Worm (Caenorhabditis elegans) whole organism, L4 larva: ENCODE measurements around the gene pkc-1.

ENCODE experiments used
- F10B5.3 ChIP-seq: sonication (generic microtip); optimal IDR thresholded peaks from 2 replicates; lab custom pipeline; 2016; ENCODE audit warnings: mild to moderate bottlenecking, missing genetic modification characterization, missing compliant biosample characterization
- F37D6.2 ChIP-seq: sonication (generic microtip); optimal IDR thresholded peaks from 2 replicates; lab custom pipeline; 2016; ENCODE audit warnings: mild to moderate bottlenecking, missing genetic modification characterization, missing compliant biosample characterization
- R02D3.7 ChIP-seq: fragments of 150-350 bp; sonication (generic microtip); optimal IDR thresholded peaks from 3 replicates; lab custom pipeline; 2014; ENCODE audit warnings: missing biosample characterization, missing genetic modification characterization
- T20F7.1 ChIP-seq: fragments of 200-800 bp; sonication (Bioruptor generic); optimal IDR thresholded peaks from 2 replicates; lab custom pipeline; 2018; ENCODE audit warnings: mild to moderate bottlenecking, missing genetic modification characterization, missing compliant biosample characterization
- T26A8.4 ChIP-seq: fragments of 200-800 bp; sonication (Bioruptor generic); IDR thresholded peaks from 2 replicates; pipeline ENCODE4 v1.3.6; 2022; ENCODE audit warnings: missing genetic modification characterization, missing compliant biosample characterization
- Y105C5A.15 ChIP-seq: fragments of 200-800 bp; sonication (Bioruptor generic); IDR thresholded peaks from 2 replicates; pipeline ENCODE4 v1.3.6; 2022; ENCODE audit warnings: missing genetic modification characterization, missing compliant biosample characterization
- Y48G9A.11 ChIP-seq: fragments of 200-800 bp; sonication (Bioruptor generic); IDR thresholded peaks from 2 replicates; pipeline ENCODE4 v1.3.6; 2022; ENCODE audit warnings: missing genetic modification reagents, missing genetic modification characterization, missing compliant biosample characterization
- Y75B8A.6 ChIP-seq: fragments of 200-800 bp; sonication (Bioruptor generic); IDR thresholded peaks from 2 replicates; pipeline ENCODE4 v1.3.6; 2022; ENCODE audit warnings: missing genetic modification reagents, missing genetic modification characterization, missing compliant biosample characterization
- aha-1 ChIP-seq: fragments of 150-350 bp; peaks from one replicate; lab custom pipeline; 2014; ENCODE audit warnings: missing biosample characterization, missing genetic modification characterization
- ama-1 ChIP-seq: fragments of 150-350 bp; optimal IDR thresholded peaks from 2 replicates; lab custom pipeline; 2014; ENCODE audit warnings: inconsistent platforms, mixed read lengths
- arid-1 ChIP-seq: fragments of 200-800 bp; sonication (Bioruptor generic); conservative IDR thresholded peaks from 2 replicates; pipeline ENCODE4 v1.3.6; 2022; ENCODE audit warnings: missing genetic modification reagents, missing genetic modification characterization, missing compliant biosample characterization
- daf-16 ChIP-seq, 3 experiments: sonication (generic microtip); optimal IDR thresholded peaks; 2 replicates each; lab custom pipeline; 2016 to 2017; ENCODE audit warnings: missing genetic modification characterization in 3 of 3, missing genetic modification reagents in 3 of 3, mild to moderate bottlenecking in 2 of 3, missing compliant biosample characterization in 2 of 3, missing biosample characterization in 1 of 3, moderate library complexity in 1 of 3
- dmd-6 ChIP-seq: fragments of 200-800 bp; sonication (Bioruptor generic); IDR thresholded peaks from 2 replicates; pipeline ENCODE4 v1.3.6; 2022; ENCODE audit warnings: missing genetic modification reagents, missing genetic modification characterization, missing compliant biosample characterization
- dpl-1 ChIP-seq: fragments of 150-350 bp; optimal IDR thresholded peaks from 2 replicates; lab custom pipeline; 2014; ENCODE audit warnings: missing biosample characterization, missing genetic modification reagents, missing genetic modification characterization
- dve-1 ChIP-seq: sonication (generic microtip); optimal IDR thresholded peaks from 2 replicates; lab custom pipeline; 2017; ENCODE audit warnings: antibody characterized with exemption, mild to moderate bottlenecking, missing genetic modification characterization, missing compliant biosample characterization; ENCODE audit not compliant: insufficient read depth
- hlh-11 ChIP-seq: fragments of 200-800 bp; sonication (Bioruptor generic); optimal IDR thresholded peaks from 2 replicates; lab custom pipeline; 2018; ENCODE audit warnings: mild to moderate bottlenecking, missing genetic modification characterization, missing compliant biosample characterization
- hlh-30 ChIP-seq: sonication (generic microtip); optimal IDR thresholded peaks from 2 replicates; lab custom pipeline; 2017; ENCODE audit warnings: antibody characterized with exemption, mild to moderate bottlenecking, missing genetic modification characterization, missing compliant biosample characterization; ENCODE audit not compliant: insufficient read depth
- jun-1 ChIP-seq: fragments of 150-350 bp; optimal IDR thresholded peaks from 2 replicates; lab custom pipeline; 2014; ENCODE audit warnings: missing biosample characterization, missing genetic modification reagents, missing genetic modification characterization
- lin-29 ChIP-seq: fragments of 200-800 bp; sonication (Bioruptor generic); IDR thresholded peaks from 2 replicates; pipeline ENCODE4 v1.3.6; 2022; ENCODE audit warnings: missing genetic modification reagents, missing genetic modification characterization, missing compliant biosample characterization
- lin-39 ChIP-seq: fragments of 150-350 bp; optimal IDR thresholded peaks from 2 replicates; lab custom pipeline; 2014; ENCODE audit warnings: missing biosample characterization, missing genetic modification reagents, missing genetic modification characterization
- lsy-2 ChIP-seq, 2 experiments: fragments of 150-350 bp in 1 of 2; sonication (generic microtip) in 1 of 2; optimal IDR thresholded peaks; 2 replicates each; lab custom pipeline; 2014 to 2017; ENCODE audit warnings: missing biosample characterization in 2 of 2, missing genetic modification characterization in 2 of 2
- madf-5 ChIP-seq, 2 experiments: fragments of 200-800 bp; sonication (Bioruptor generic); IDR thresholded peaks; 2 replicates each; pipeline ENCODE4 v1.3.6; 2022; ENCODE audit warnings: missing compliant biosample characterization in 2 of 2, missing genetic modification characterization in 2 of 2
- mdl-1 ChIP-seq, 2 experiments: fragments of 150-350 bp in 1 of 2; sonication (generic microtip) in 1 of 2; optimal IDR thresholded peaks; 2 replicates each; lab custom pipeline; 2014 to 2017; ENCODE audit warnings: missing biosample characterization in 2 of 2, missing genetic modification characterization in 2 of 2
- mdt-29 ChIP-seq: fragments of 200-800 bp; sonication (Bioruptor generic); IDR thresholded peaks from 2 replicates; pipeline ENCODE4 v1.3.6; 2022; ENCODE audit warnings: missing genetic modification reagents, missing genetic modification characterization, missing compliant biosample characterization
- mes-2 ChIP-seq: sonication (generic microtip); optimal IDR thresholded peaks from 2 replicates; lab custom pipeline; 2016; ENCODE audit warnings: missing genotype, mild to moderate bottlenecking, missing genetic modification characterization, missing compliant biosample characterization; ENCODE audit not compliant: poor library complexity, severe bottlenecking
- mxl-3 ChIP-seq: fragments of 200-800 bp; sonication (Bioruptor generic); optimal IDR thresholded peaks from 2 replicates; lab custom pipeline; 2018; ENCODE audit warnings: mild to moderate bottlenecking, missing genetic modification characterization, missing compliant biosample characterization
- nhr-102 ChIP-seq: sonication (generic microtip); optimal IDR thresholded peaks from 2 replicates; lab custom pipeline; 2016; ENCODE audit warnings: mild to moderate bottlenecking, missing genetic modification characterization, moderate library complexity, missing compliant biosample characterization
- nhr-25 ChIP-seq: sonication (generic microtip); optimal IDR thresholded peaks from 2 replicates; lab custom pipeline; 2017; ENCODE audit warnings: missing genetic modification characterization, mild to moderate bottlenecking, missing compliant biosample characterization, antibody characterized with exemption, moderate library complexity, borderline replicate concordance; ENCODE audit not compliant: insufficient read depth
- nhr-28 ChIP-seq: fragments of 150-350 bp; optimal IDR thresholded peaks from 2 replicates; lab custom pipeline; 2014; ENCODE audit warnings: missing biosample characterization, missing genetic modification characterization
- nhr-41 ChIP-seq: fragments of 200-800 bp; sonication (Bioruptor generic); IDR thresholded peaks from 2 replicates; pipeline ENCODE4 v1.3.6; 2022; ENCODE audit warnings: missing genetic modification reagents, missing genetic modification characterization, missing compliant biosample characterization
- nhr-42 ChIP-seq: fragments of 200-800 bp; sonication (Bioruptor generic); IDR thresholded peaks from 2 replicates; pipeline ENCODE4 v1.3.6; 2022; ENCODE audit warnings: missing genetic modification characterization, missing compliant biosample characterization
- nhr-6 ChIP-seq: fragments of 150-350 bp; optimal IDR thresholded peaks from 2 replicates; lab custom pipeline; 2014; ENCODE audit warnings: missing biosample characterization, missing genetic modification characterization
- nhr-77 ChIP-seq: fragments of 150-350 bp; optimal IDR thresholded peaks from 2 replicates; lab custom pipeline; 2014; ENCODE audit warnings: missing biosample characterization, missing genetic modification characterization
- pha-4 ChIP-seq, 2 experiments: fragments of 150-350 bp in 1 of 2; fragments of 200-800 bp in 1 of 2; sonication (Bioruptor generic) in 1 of 2; IDR thresholded peaks in 1 of 2; optimal IDR thresholded peaks in 1 of 2; 2 replicates each; pipeline versions ENCODE4 v1.3.6 to Lab custom; 2014 to 2022; ENCODE audit warnings: missing genetic modification characterization in 2 of 2, missing genetic modification reagents in 2 of 2, missing biosample characterization in 1 of 2, missing compliant biosample characterization in 1 of 2
- php-3 ChIP-seq: fragments of 200-800 bp; sonication (Bioruptor generic); IDR thresholded peaks from 2 replicates; pipeline ENCODE4 v1.3.6; 2022; ENCODE audit warnings: missing genetic modification reagents, missing genetic modification characterization, missing compliant biosample characterization
- pqm-1 ChIP-seq: sonication (generic microtip); optimal IDR thresholded peaks from 2 replicates; lab custom pipeline; 2017; ENCODE audit warnings: missing biosample characterization, missing genetic modification characterization
- snpc-1.2 ChIP-seq: fragments of 200-800 bp; sonication (Bioruptor generic); IDR thresholded peaks from 2 replicates; pipeline ENCODE4 v1.3.6; 2022; ENCODE audit warnings: missing genetic modification reagents, missing genetic modification characterization, missing compliant biosample characterization
- tra-1 ChIP-seq: fragments of 200-800 bp; sonication (Bioruptor generic); IDR thresholded peaks from 2 replicates; pipeline ENCODE4 v1.3.6; 2022; ENCODE audit warnings: missing genetic modification reagents, missing genetic modification characterization, missing compliant biosample characterization
- unc-39 ChIP-seq: sonication (generic microtip); optimal IDR thresholded peaks from 2 replicates; lab custom pipeline; 2017; ENCODE audit warnings: missing biosample characterization, missing genetic modification characterization
- zfp-2 ChIP-seq: sonication (generic microtip); optimal IDR thresholded peaks from 2 replicates; lab custom pipeline; 2016; ENCODE audit warnings: mild to moderate bottlenecking, missing genetic modification characterization, missing compliant biosample characterization
- zip-11 ChIP-seq: fragments of 200-800 bp; sonication (Bioruptor generic); IDR thresholded peaks from 2 replicates; pipeline ENCODE4 v1.3.6; 2022; ENCODE audit warnings: missing genetic modification characterization, missing compliant biosample characterization
- ztf-11 ChIP-seq: fragments of 150-350 bp; optimal IDR thresholded peaks from 2 replicates; lab custom pipeline; 2014; ENCODE audit warnings: missing biosample characterization, missing genetic modification characterization

Gene pkc-1

DNA sequence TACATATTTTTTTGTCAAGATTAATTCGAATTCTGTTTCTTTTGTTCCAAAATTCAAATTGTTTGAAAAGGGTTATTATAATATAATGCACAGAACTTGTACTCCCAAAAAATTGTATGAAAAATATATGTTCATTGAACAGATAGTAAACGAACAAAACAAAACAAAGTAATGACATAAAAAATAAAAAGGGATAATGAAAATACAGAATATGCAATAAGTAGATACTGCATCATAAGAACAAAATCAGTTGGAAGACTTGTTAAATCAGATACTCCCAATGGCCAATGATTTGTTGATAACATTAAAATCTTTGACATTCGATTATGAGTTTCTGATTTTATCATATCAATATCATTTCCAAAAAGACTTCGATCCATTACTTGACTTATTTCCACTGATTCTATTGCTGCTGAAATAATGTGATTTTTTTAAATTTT, 27.4 kb downstream of the pkc-1 start (continued):
- TF ChIP-seq pha-4 (GFP tag; IDR thresholded peaks at IDR 0.05; lab: Robert Waterston, UW) (0 out of 2 replicates have a peak, but pooled peaks have one; percentile 36), pha-4 (tag; optimal IDR thresholded peaks at IDR 0.05; lab: Kevin White, UChicago) (no peak), nhr-41 (no peak), dve-1 (peak; percentile 39), T20F7.1 (peak; percentile 74), hlh-11 (tag; lab: Kevin White, UChicago) (peak; percentile 15), Y105C5A.15 (GFP tag; lab: Robert Waterston, UW) (peak; percentile 85), Y75B8A.6 (GFP tag; lab: Robert Waterston, UW) (peak; percentile 88), nhr-77 (tag; lab: Kevin White, UChicago) (peak; percentile 96)

DNA sequence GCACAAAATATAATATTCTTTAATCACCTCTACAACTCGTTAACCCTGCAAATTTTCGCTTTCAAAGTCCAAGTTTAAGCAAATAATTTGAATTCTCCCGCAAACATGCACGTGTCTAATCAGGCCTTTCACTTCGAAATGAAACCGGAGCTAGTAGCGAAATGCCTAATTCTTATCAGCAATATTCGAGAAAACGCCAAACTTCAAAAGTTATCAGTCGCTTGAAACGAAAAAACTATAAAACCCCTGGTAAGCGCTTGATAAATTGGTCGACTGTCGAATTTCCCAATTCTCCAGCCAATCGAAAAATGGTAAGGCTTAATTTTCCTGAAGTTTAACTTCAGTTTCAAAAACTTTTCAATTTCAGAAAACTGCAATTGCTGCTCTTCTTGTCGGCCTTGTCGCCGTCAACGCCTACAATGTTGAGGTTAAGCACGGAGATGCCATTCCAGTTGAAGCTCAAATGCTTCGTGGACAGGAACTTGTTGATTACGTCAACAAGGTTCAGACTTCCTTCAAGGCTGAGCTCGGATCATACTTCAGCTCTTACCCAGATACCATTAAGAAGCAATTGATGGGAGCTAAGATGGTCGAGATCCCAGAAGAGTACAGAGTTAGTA, 29.0 kb downstream of the pkc-1 start, which contains the start of gene cpr-9:
Gene cpr-9, plus strand, starts transcription at position 188 of the 620 bp plus-strand sequence.
- TF ChIP-seq dmd-6 (GFP tag; lab: Robert Waterston, UW) (peak; percentile 56), aha-1 (tag; lab: Kevin White, UChicago) (peak; percentile 73), nhr-28 (tag; lab: Kevin White, UChicago) (peak; percentile 55), nhr-6 (tag; lab: Kevin White, UChicago) (peak; percentile 28), php-3 (peak; percentile 40; the same call in 1 of the 2 replicates), jun-1 (tag; lab: Kevin White, UChicago) (no peak), dve-1 (peak; percentile 77), ztf-11 (tag; lab: Kevin White, UChicago) (no peak), mdt-29 (GFP tag; lab: Robert Waterston, UW) (peak; percentile 57; the same call in 1 of the 2 replicates), tra-1 (GFP tag; lab: Robert Waterston, UW) (no peak; the same call in 1 of the 2 replicates), hlh-11 (tag; lab: Kevin White, UChicago) (peak; percentile 41), hlh-30 (tag; lab: Kevin White, UChicago) (peak; percentile 19), pqm-1 (tag; lab: Kevin White, UChicago) (peak; percentile 50), mdl-1 (tag; optimal IDR thresholded peaks at IDR 0.05; lab: Kevin White, UChicago) (peak in 1 of 2 experiments; percentile 44), ama-1 (lab: Kevin White, UChicago) (peak; percentile 45), zfp-2 (no peak), daf-16 (GFP tag; optimal IDR thresholded peaks at IDR 0.05; lab: Kevin White, UChicago) (no peak), daf-16 (tag; optimal IDR thresholded peaks at IDR 0.05; lab: Kevin White, UChicago) (peak; percentile 65), nhr-25 (tag; lab: Kevin White, UChicago) (no peak), T26A8.4 (peak; percentile 67), lsy-2 (tag; optimal IDR thresholded peaks at IDR 0.05; lab: Kevin White, UChicago) (peak in 1 of 2 experiments; percentile 20), nhr-42 (GFP tag; lab: Robert Waterston, UW) (0 out of 2 replicates have a peak, but pooled peaks have one; percentile 10)
- TF ChIP-seq, all 104 proteins: peak for 16

DNA sequence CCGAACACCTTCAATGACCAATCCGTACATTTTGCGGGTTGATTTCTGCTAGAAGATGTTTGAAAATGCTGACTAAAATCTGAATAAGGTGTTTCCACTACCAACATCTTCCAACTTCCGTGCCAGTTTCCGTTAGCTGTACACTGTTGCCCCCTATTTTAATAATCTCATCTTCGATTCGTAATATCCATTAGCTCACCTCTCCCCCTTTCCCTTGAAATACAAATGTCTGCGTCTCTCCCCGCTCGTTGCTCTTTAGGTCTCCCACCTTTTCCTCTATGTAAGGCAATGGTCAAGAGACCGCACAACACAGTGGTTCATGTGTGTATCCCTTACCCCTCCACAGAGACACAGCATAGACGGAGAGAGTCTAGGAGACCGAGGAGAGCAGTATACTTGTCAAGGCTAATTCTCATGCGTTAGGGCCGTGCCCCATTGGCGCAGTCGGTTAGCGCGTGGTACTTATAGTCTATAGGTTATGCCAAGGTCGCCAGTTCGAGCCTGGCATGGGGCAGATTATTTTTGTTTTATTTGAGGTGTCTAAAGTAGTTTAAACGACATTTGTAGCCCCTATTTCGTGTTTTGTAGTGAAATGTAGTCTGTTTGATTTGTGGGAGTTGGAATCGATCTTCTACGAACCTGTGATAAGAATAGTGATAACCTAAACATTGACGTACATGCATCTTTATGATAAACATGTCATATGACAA, 30.1 kb downstream of the pkc-1 start, which contains the start of gene gcy-33:
Gene gcy-33, minus strand, starts transcription at position 51 of the 710 bp plus-strand sequence.
- TF ChIP-seq mes-2 (tag; lab: Kevin White, UChicago): peak; percentile 88
- peak; percentile 89 for TF ChIP-seq dmd-6 (GFP tag; lab: Robert Waterston, UW)
- TF ChIP-seq arid-1 (GFP tag; lab: Robert Waterston, UW): peak; percentile 87
- TF ChIP-seq zip-11 (GFP tag; lab: Robert Waterston, UW): 0 out of 2 replicates have a peak, but pooled peaks have one; percentile 34
- peak; percentile 20; the same call in 1 of the 2 replicates for TF ChIP-seq lin-29 (GFP tag; lab: Robert Waterston, UW)
- TF ChIP-seq lin-39 (tag; lab: Kevin White, UChicago): no peak
- peak; percentile 77 for TF ChIP-seq tra-1 (GFP tag; lab: Robert Waterston, UW)
- TF ChIP-seq F10B5.3 (tag; lab: Kevin White, UChicago): peak; percentile 37
- TF ChIP-seq Y75B8A.6 (GFP tag; lab: Robert Waterston, UW): peak; percentile 42; the same call in 1 of the 2 replicates
- TF ChIP-seq unc-39 (tag; lab: Kevin White, UChicago): no peak
- peak; percentile 82 for TF ChIP-seq Y48G9A.11 (GFP tag; lab: Robert Waterston, UW)
- TF ChIP-seq madf-5 (GFP tag; IDR thresholded peaks at IDR 0.05; lab: Robert Waterston, UW): peak; percentile 60 to 79; a peak in 2 of 4 replicates
- TF ChIP-seq snpc-1.2 (GFP tag; lab: Robert Waterston, UW): peak; percentile 89
- TF ChIP-seq R02D3.7 (tag; lab: Kevin White, UChicago): no peak
- peak; percentile 82 for TF ChIP-seq nhr-25 (tag; lab: Kevin White, UChicago)
- TF ChIP-seq F37D6.2 (tag; lab: Kevin White, UChicago): peak; percentile 32
- TF ChIP-seq dve-1: peak; percentile 94
- peak; percentile 58 for TF ChIP-seq dpl-1 (GFP tag; lab: Kevin White, UChicago)
- TF ChIP-seq lsy-2 (tag; optimal IDR thresholded peaks at IDR 0.05; lab: Kevin White, UChicago): peak in 1 of 2 experiments; percentile 74
- TF ChIP-seq nhr-102 (tag; lab: Kevin White, UChicago): peak; percentile 92
- TF ChIP-seq mxl-3 (GFP tag; lab: Kevin White, UChicago): peak; percentile 62
